Worm (Caenorhabditis elegans): ENCODE results near the gene R102.10.
A peak's percentile ranks its signal among the peaks of the same experiment; 100 is the strongest.

Gene R102.10

ce11 chrIV:10734527-10735436 is 29.5 kb downstream of the R102.10 start, which contains the start of the genes orc-5 and cyb-1:
Gene orc-5, minus strand, starts transcription at chrIV:10734588.
Gene cyb-1, plus strand, starts transcription at chrIV:10735216.
- TF ChIP-seq pha-4 (tag; optimal IDR thresholded peaks at IDR 0.05) (peak; percentile 90), mdl-1 (tag; optimal IDR thresholded peaks at IDR 0.05) (no peak), ztf-11 (tag; optimal IDR thresholded peaks at IDR 0.05) (no peak), ceh-28 (tag; optimal IDR thresholded peaks at IDR 0.05) (no peak), snpc-4 (tag; optimal IDR thresholded peaks at IDR 0.05) (peak; percentile 16), lin-39 (tag; optimal IDR thresholded peaks at IDR 0.05) (peak; percentile 73), zag-1 (tag; optimal IDR thresholded peaks at IDR 0.05) (no peak), unc-62 (GFP tag; optimal IDR thresholded peaks at IDR 0.05) (no peak), nfya-1 (tag; optimal IDR thresholded peaks at IDR 0.05; ENCODE audit: insufficient read depth) (peak; percentile 87), elt-2 (tag; optimal IDR thresholded peaks at IDR 0.05) (peak; percentile 11), skn-1 (tag; optimal IDR thresholded peaks at IDR 0.05) (peak; percentile 63), hmg-11 (tag; optimal IDR thresholded peaks at IDR 0.05) (peak; percentile 46), pqm-1 (tag; optimal IDR thresholded peaks at IDR 0.05) (peak; percentile 2), nhr-23 (tag; optimal IDR thresholded peaks at IDR 0.05) (peak; percentile 85), R02D3.7 (tag; optimal IDR thresholded peaks at IDR 0.05) (peak; percentile 20), nhr-237 (tag; optimal IDR thresholded peaks at IDR 0.05) (no peak), nhr-43 (tag; optimal IDR thresholded peaks at IDR 0.05; ENCODE audit: poor library complexity, severe bottlenecking) (peak; percentile 42), lin-15B (tag; optimal IDR thresholded peaks at IDR 0.05) (peak; percentile 96), nhr-25 (tag; optimal IDR thresholded peaks at IDR 0.05) (peak; percentile 69)

ce11 chrIV:10737011-10737553 is 31.8 kb downstream of the R102.10 start, which contains the start of gene grl-21:
Gene grl-21, plus strand, starts transcription at chrIV:10737474.
- TF ChIP-seq nhr-12 (tag; optimal IDR thresholded peaks at IDR 0.05) = no peak
- no peak for TF ChIP-seq nfya-1 (tag; optimal IDR thresholded peaks at IDR 0.05; ENCODE audit: insufficient read depth)
- peak; percentile 81 for TF ChIP-seq nhr-25 (tag; optimal IDR thresholded peaks at IDR 0.05)
- TF ChIP-seq fkh-10 (GFP tag; optimal IDR thresholded peaks at IDR 0.05) = no peak
- TF ChIP-seq ama-1 (optimal IDR thresholded peaks at IDR 0.05) = no peak
- no peak for TF ChIP-seq sea-2 (GFP tag; optimal IDR thresholded peaks at IDR 0.05)
- TF ChIP-seq unc-62 (GFP tag; optimal IDR thresholded peaks at IDR 0.05) = no peak

DNA sequence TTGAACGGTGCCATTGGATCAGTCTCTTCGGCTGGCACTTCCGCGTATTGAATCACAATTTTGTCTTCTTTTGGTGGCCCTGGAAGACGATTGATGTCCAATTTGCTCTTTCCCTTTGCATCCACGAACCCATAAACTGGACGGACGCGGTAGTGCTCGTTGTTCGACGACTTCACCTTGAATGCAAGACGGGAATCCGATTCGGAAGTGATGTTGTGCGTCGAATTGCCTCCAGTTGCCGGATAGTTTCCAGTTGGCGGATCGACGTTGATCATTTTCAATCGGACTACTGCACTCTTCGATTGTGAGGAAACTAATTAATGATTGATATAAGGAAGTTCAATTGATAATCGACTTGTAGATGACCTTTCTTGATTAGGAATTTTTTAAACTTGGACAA is 33.1 kb downstream of the R102.10 start, which contains the start of gene ssp-34:
Gene ssp-34, minus strand, starts transcription at position 275 of the 400 bp plus-strand sequence.
- TF ChIP-seq pqm-1 (tag; optimal IDR thresholded peaks at IDR 0.05) = no peak
- TF ChIP-seq lsy-12 (tag; optimal IDR thresholded peaks at IDR 0.05) = no peak
- no peak for TF ChIP-seq ama-1 (optimal IDR thresholded peaks at IDR 0.05)
- TF ChIP-seq ceh-28 (tag; optimal IDR thresholded peaks at IDR 0.05) = no peak
- TF ChIP-seq tbx-2 (tag; optimal IDR thresholded peaks at IDR 0.05) = no peak
- no peak for TF ChIP-seq nfya-1 (tag; optimal IDR thresholded peaks at IDR 0.05; ENCODE audit: insufficient read depth)
- TF ChIP-seq pha-4 (tag; optimal IDR thresholded peaks at IDR 0.05) = no peak
- no peak for TF ChIP-seq hmg-11 (tag; optimal IDR thresholded peaks at IDR 0.05)
- no peak for TF ChIP-seq nhr-76 (tag; optimal IDR thresholded peaks at IDR 0.05)
- TF ChIP-seq nhr-25 (tag; optimal IDR thresholded peaks at IDR 0.05) = no peak
- TF ChIP-seq egl-27 (tag; optimal IDR thresholded peaks at IDR 0.05) = no peak
- no peak for TF ChIP-seq ZK546.5 (tag; optimal IDR thresholded peaks at IDR 0.05)
- TF ChIP-seq nhr-12 (tag; optimal IDR thresholded peaks at IDR 0.05) = no peak

ce11 chrIV:10744475-10744874 is 39.2 kb downstream of the R102.10 start, which contains the start of gene T25B9.3:
Gene T25B9.3, plus strand, starts transcription at chrIV:10744775.
- TF ChIP-seq egl-5 (tag; optimal IDR thresholded peaks at IDR 0.05) (no peak), egl-27 (tag; optimal IDR thresholded peaks at IDR 0.05) (no peak), lin-15B (tag; optimal IDR thresholded peaks at IDR 0.05) (no peak), zag-1 (tag; optimal IDR thresholded peaks at IDR 0.05) (no peak), ceh-9 (tag; optimal IDR thresholded peaks at IDR 0.05) (no peak)

DNA sequence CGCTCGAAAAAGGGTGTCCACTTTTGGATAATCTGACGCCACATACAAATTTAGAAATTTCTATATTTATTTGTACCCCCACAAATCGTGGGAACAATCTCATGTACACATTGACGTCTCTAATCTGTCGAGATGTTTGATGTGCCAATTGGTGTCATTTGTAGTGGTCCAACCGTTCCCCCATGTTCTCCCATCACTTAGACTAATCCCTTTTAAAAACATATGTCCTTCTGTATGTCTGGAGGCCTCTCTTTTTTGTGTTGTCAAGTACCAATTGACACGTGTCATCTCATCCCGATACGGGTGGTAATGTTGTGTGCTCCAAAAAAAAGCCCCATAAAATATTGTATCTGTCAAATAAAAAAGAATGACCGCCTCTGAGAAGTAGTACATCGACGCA is 40.1 kb downstream of the R102.10 start:
- TF ChIP-seq R02D3.7 (tag; optimal IDR thresholded peaks at IDR 0.05) (no peak), lin-15B (tag; optimal IDR thresholded peaks at IDR 0.05) (no peak), nhr-12 (tag; optimal IDR thresholded peaks at IDR 0.05) (no peak), egl-5 (tag; optimal IDR thresholded peaks at IDR 0.05) (no peak), pha-4 (tag; optimal IDR thresholded peaks at IDR 0.05) (no peak), ZK546.5 (tag; optimal IDR thresholded peaks at IDR 0.05) (no peak), lin-39 (tag; optimal IDR thresholded peaks at IDR 0.05) (no peak), fos-1 (tag; optimal IDR thresholded peaks at IDR 0.05) (no peak), daf-12 (tag; optimal IDR thresholded peaks at IDR 0.05) (no peak), snpc-4 (tag; optimal IDR thresholded peaks at IDR 0.05) (no peak), ceh-28 (tag; optimal IDR thresholded peaks at IDR 0.05) (no peak), elt-3 (tag; optimal IDR thresholded peaks at IDR 0.05) (no peak), pqm-1 (tag; optimal IDR thresholded peaks at IDR 0.05) (no peak), nhr-28 (tag; optimal IDR thresholded peaks at IDR 0.05) (no peak), ceh-9 (tag; optimal IDR thresholded peaks at IDR 0.05) (no peak), lsy-12 (tag; optimal IDR thresholded peaks at IDR 0.05) (no peak), skn-1 (tag; optimal IDR thresholded peaks at IDR 0.05) (no peak), mdl-1 (tag; optimal IDR thresholded peaks at IDR 0.05) (no peak), elt-2 (tag; optimal IDR thresholded peaks at IDR 0.05) (no peak)
